Fruit fly (Drosophila melanogaster) S2 (cell line): Measurements from ENCODE around the gene CG14883.

ENCODE experiments used
- CG8478 ChIP-seq: fragments of >200 bp; optimal IDR thresholded peaks from 2 replicates; lab custom pipeline; 2018
- CTCF ChIP-seq, 2 experiments: fragments of >200 bp; optimal IDR thresholded peaks; 2 replicates each; lab custom pipeline; 2018

DNA sequence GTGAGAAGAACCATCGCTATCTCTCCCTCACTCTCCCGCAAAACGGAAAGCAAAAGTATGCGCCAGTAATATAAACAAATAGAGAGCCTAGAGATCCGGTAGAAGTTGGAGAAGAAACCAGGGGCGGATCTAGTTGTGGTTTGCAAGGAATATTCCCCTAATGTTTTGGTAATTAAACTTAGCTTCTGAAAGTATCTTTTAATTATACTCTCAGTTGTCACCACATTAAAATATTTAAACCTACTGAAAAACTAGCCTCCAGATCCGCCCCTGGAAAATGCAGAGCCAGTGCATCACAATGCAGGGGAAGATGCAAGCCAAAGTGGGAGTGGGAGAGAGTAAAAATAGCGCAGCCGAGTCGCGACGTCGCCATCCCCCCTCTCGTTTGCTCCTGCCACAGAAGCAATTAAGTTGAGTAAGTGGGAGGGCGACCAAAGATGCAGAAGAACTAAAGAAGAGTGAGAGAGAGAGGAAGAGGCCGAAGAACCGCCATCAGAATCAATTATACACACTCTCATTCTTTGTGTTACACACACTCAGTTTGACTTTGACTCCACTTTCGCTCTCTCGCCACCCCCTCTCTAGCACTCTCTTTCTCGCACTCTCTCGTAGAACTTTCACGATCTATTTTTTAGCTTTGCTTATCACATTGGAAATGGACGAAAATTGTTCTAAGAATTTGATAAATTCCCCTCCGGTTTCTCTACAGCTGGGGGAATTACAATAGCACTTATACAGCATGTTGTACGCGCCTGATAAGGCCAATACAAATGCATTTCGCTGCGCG, 6.5 kb upstream of the CG14883 start:
- no peak for TF ChIP-seq CG8478 (lab: Kevin White, UChicago)
- TF ChIP-seq CTCF (optimal IDR thresholded peaks at IDR 0.05; lab: Kevin White, UChicago) = no peak
